Fruit fly (Drosophila melanogaster): ENCODE results near the gene CG33645.

CG33645 gene

DNA sequence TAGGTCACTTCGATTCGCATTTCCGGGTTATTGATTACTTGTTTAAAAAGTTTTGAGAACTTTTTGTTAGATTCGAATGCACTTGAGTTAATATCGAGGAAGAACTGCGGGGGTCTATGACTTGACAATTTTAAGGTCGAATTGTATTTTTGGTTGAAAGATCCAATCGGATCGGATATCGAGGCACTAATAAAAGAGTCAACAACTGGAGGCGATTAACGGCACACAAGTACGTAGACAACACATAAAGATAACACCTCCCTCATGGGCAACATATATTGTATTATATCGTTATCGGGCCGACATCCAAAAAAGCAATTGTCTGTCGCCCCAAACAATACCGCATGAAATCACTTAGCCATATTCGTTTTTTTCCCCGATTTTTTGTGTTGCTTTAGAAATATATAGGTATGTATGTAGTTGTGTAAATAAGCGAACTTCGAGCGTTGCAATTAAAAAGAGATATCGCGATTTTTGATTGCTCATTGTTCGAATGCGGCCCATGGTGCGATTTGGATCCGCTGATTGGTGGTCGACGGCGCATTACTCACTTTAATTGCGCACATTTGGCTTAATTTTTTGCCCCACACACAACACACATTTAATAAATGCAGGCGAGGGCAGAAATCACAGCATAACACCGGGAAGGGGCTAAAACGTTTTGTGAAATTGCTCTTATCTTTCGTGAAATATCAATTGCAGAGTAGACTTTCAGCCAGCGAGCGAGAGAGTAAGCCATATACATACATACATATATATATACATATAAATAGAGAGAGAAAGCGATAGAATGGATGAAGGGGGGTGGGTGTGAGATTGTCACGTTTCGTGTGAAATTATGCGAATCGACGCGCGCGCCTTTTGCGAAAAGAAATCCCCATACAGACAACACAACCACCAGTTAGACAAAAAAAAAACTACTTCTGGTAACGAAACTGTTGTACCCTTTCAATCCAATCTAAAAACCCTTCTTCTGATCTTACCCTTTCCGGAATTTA, 21.5 kb upstream of the CG33645 start (continued):
- TF ChIP-seq Ets65A (GFP tag) (peak; percentile 1), lov (optimal IDR thresholded peaks at IDR 0.05) (no peak), lov (GFP tag; IDR thresholded peaks at IDR 0.05) (no peak), Xbp1 (GFP tag; optimal IDR thresholded peaks at IDR 0.05) (no peak), Stat92E (GFP tag; optimal IDR thresholded peaks at IDR 0.05) (no peak), vvl (GFP tag; IDR thresholded peaks at IDR 0.05) (no peak), CG4617 (GFP tag; optimal IDR thresholded peaks at IDR 0.05; ENCODE audit: borderline replicate concordance) (no peak), hb (GFP tag; IDR thresholded peaks at IDR 0.05; ENCODE audit: partially characterized antibody) (no peak), esg (GFP tag; conservative IDR thresholded peaks at IDR 0.05) (no peak), yki (optimal IDR thresholded peaks at IDR 0.05) (no peak), CG4820 (GFP tag; optimal IDR thresholded peaks at IDR 0.05) (no peak), slbo (GFP tag; IDR thresholded peaks at IDR 0.05) (no peak), sim (GFP tag; IDR thresholded peaks at IDR 0.05) (no peak), CG18619 (GFP tag; optimal IDR thresholded peaks at IDR 0.05) (no peak), ac (GFP tag; optimal IDR thresholded peaks at IDR 0.05) (no peak), NC2α (GFP tag; optimal IDR thresholded peaks at IDR 0.05) (no peak), CG9215 (GFP tag; IDR thresholded peaks at IDR 0.05) (no peak), CG30020 (tag; optimal IDR thresholded peaks at IDR 0.05) (no peak), CG12659 (GFP tag; optimal IDR thresholded peaks at IDR 0.05) (no peak), CG31388 (GFP tag; optimal IDR thresholded peaks at IDR 0.05) (no peak), sug (tag; optimal IDR thresholded peaks at IDR 0.05) (peak; percentile 20), stwl (tag; optimal IDR thresholded peaks at IDR 0.05) (no peak), Myb (GFP tag; optimal IDR thresholded peaks at IDR 0.05) (no peak), caup (GFP tag; optimal IDR thresholded peaks at IDR 0.05; ENCODE audit: severe bottlenecking) (peak; percentile 10), CG9817 (tag; optimal IDR thresholded peaks at IDR 0.05) (no peak), CG31441 (GFP tag; IDR thresholded peaks at IDR 0.05) (no peak), mirr (GFP tag; optimal IDR thresholded peaks at IDR 0.05) (peak; percentile 87), Hsf (GFP tag; optimal IDR thresholded peaks at IDR 0.05) (no peak), pros (GFP tag; optimal IDR thresholded peaks at IDR 0.05) (peak; percentile 5), dmrt11E (tag; optimal IDR thresholded peaks at IDR 0.05) (no peak), sens (GFP tag) (peak; percentile 58), fd102C (GFP tag; optimal IDR thresholded peaks at IDR 0.05) (no peak), Asciz (GFP tag; optimal IDR thresholded peaks at IDR 0.05) (no peak), crol (GFP tag; IDR thresholded peaks at IDR 0.05) (peak; percentile 63; the same call in 1 of the 2 replicates), CG10274 (GFP tag; optimal IDR thresholded peaks at IDR 0.05) (no peak), MTF-1 (GFP tag; optimal IDR thresholded peaks at IDR 0.05; ENCODE audit: borderline replicate concordance) (no peak), pho (GFP tag; optimal IDR thresholded peaks at IDR 0.05) (no peak), CG6272 (GFP tag; IDR thresholded peaks at IDR 0.05) (no peak), Dip3 (GFP tag; optimal IDR thresholded peaks at IDR 0.05) (no peak), CG6175 (GFP tag; IDR thresholded peaks at IDR 0.05) (no peak), Lhr (GFP tag; optimal IDR thresholded peaks at IDR 0.05) (no peak), CG10565 (GFP tag; optimal IDR thresholded peaks at IDR 0.05) (no peak), grn (GFP tag; optimal IDR thresholded peaks at IDR 0.05) (peak; percentile 92), btn (GFP tag; optimal IDR thresholded peaks at IDR 0.05) (no peak), jigr1 (GFP tag; IDR thresholded peaks at IDR 0.05) (no peak), CG1233 (GFP tag; optimal IDR thresholded peaks at IDR 0.05) (no peak), Med (GFP tag) (peak; percentile 82), hth (optimal IDR thresholded peaks at IDR 0.05) (no peak), Ravus (GFP tag; IDR thresholded peaks at IDR 0.05) (no peak), Abd-B (GFP tag; optimal IDR thresholded peaks at IDR 0.05) (no peak)
